Fruit fly (Drosophila melanogaster) whole organism, embryonic: ENCODE data around the gene Hrd3.
A peak's percentile ranks its signal among the peaks of the same experiment; 100 is the strongest.

Experiments
- Ada2b ChIP-seq: fragments of 200-800 bp; sonication (Bioruptor generic); IDR thresholded peaks from 2 replicates; pipeline ENCODE4 v1.3.6; 2022; ENCODE audit warnings: missing biosample characterization, missing genetic modification characterization
- B-H1 ChIP-seq: fragments of 200-800 bp; sonication (Bioruptor generic); IDR thresholded peaks from 3 replicates; pipeline ENCODE4 v1.3.6; 2022; ENCODE audit warnings: missing biosample characterization, missing genetic modification characterization
- CG12219 ChIP-seq: fragments of 200-800 bp; sonication (Bioruptor generic); optimal IDR thresholded peaks from 3 replicates; lab custom pipeline; 2018; ENCODE audit warnings: missing biosample characterization, mild to moderate bottlenecking, missing genetic modification characterization
- CG13296 ChIP-seq: fragments of 200-800 bp; sonication (Bioruptor generic); optimal IDR thresholded peaks from 3 replicates; lab custom pipeline; 2018; ENCODE audit warnings: missing biosample characterization, mild to moderate bottlenecking, missing genetic modification characterization
- CG13894 ChIP-seq: fragments of 200-800 bp; sonication (Bioruptor generic); optimal IDR thresholded peaks from 3 replicates; lab custom pipeline; 2018; ENCODE audit warnings: missing biosample characterization, mild to moderate bottlenecking, missing genetic modification characterization, moderate library complexity
- CG14441 ChIP-seq: fragments of 200-800 bp; sonication (Bioruptor generic); IDR thresholded peaks from 2 replicates; pipeline ENCODE4 v1.3.6; 2022; ENCODE audit warnings: missing biosample characterization, missing genetic modification characterization
- CG15011 ChIP-seq: fragments of 200-800 bp; sonication (Bioruptor generic); optimal IDR thresholded peaks from 3 replicates; lab custom pipeline; 2018; ENCODE audit warnings: missing biosample characterization, mild to moderate bottlenecking, missing genetic modification characterization
- CG15269 ChIP-seq: fragments of 200-800 bp; sonication (Bioruptor generic); optimal IDR thresholded peaks from 2 replicates; lab custom pipeline; 2018; ENCODE audit warnings: missing biosample characterization, mild to moderate bottlenecking, missing genetic modification characterization, moderate library complexity
- CG15479 ChIP-seq: fragments of 200-800 bp; sonication (Bioruptor generic); optimal IDR thresholded peaks from 3 replicates; lab custom pipeline; 2019; ENCODE audit warnings: missing biosample characterization, mild to moderate bottlenecking, missing genetic modification characterization, moderate library complexity
- CG1602 ChIP-seq: fragments of 200-800 bp; sonication (Bioruptor generic); optimal IDR thresholded peaks from 3 replicates; lab custom pipeline; 2016; ENCODE audit warnings: missing biosample characterization, missing genetic modification characterization
- CG2678 ChIP-seq: fragments of 200-800 bp; sonication (Bioruptor generic); optimal IDR thresholded peaks from 3 replicates; lab custom pipeline; 2019; ENCODE audit warnings: missing biosample characterization, mild to moderate bottlenecking, missing genetic modification characterization, moderate library complexity
- CG3163 ChIP-seq: fragments of 200-800 bp; sonication (Bioruptor generic); optimal IDR thresholded peaks from 3 replicates; lab custom pipeline; 2016; ENCODE audit warnings: missing biosample characterization, missing genetic modification characterization
- CG34224 ChIP-seq: fragments of 200-800 bp; sonication (Bioruptor generic); IDR thresholded peaks from 3 replicates; pipeline ENCODE4 v1.3.6; 2022; ENCODE audit warnings: missing biosample characterization, missing genetic modification characterization; ENCODE audit not compliant: partially characterized antibody
- CG3995 ChIP-seq: fragments of 200-800 bp; sonication (Bioruptor generic); optimal IDR thresholded peaks from 3 replicates; lab custom pipeline; 2016; ENCODE audit warnings: missing biosample characterization, missing genetic modification characterization
- CG4617 ChIP-seq: fragments of 200-800 bp; sonication (Bioruptor generic); optimal IDR thresholded peaks from 3 replicates; lab custom pipeline; 2016; ENCODE audit warnings: missing biosample characterization, missing genetic modification characterization, borderline replicate concordance
- CG5953 ChIP-seq: fragments of 200-800 bp; sonication (Bioruptor generic); IDR thresholded peaks from 2 replicates; pipeline ENCODE4 v1.3.6; 2022; ENCODE audit warnings: missing biosample characterization, missing genetic modification characterization
- CG7556 ChIP-seq: fragments of 200-800 bp; sonication (Bioruptor generic); optimal IDR thresholded peaks from 2 replicates; lab custom pipeline; 2017; ENCODE audit warnings: missing biosample characterization, mild to moderate bottlenecking, missing genetic modification characterization
- CG7963 ChIP-seq: fragments of 200-800 bp; sonication (Bioruptor generic); IDR thresholded peaks from 3 replicates; pipeline ENCODE4 v1.3.6; 2022; ENCODE audit warnings: missing biosample characterization, missing genetic modification characterization; ENCODE audit not compliant: partially characterized antibody
- CG7987 ChIP-seq: fragments of 200-800 bp; sonication (Bioruptor generic); optimal IDR thresholded peaks from 2 replicates; lab custom pipeline; 2018; ENCODE audit warnings: missing biosample characterization, mild to moderate bottlenecking, missing genetic modification characterization, moderate library complexity
- CG8944 ChIP-seq: fragments of 200-800 bp; sonication (Bioruptor generic); optimal IDR thresholded peaks from 3 replicates; lab custom pipeline; 2016; ENCODE audit warnings: missing biosample characterization, missing genetic modification characterization
- CG9437 ChIP-seq: fragments of 200-800 bp; sonication (Bioruptor generic); optimal IDR thresholded peaks from 2 replicates; lab custom pipeline; 2018; ENCODE audit warnings: missing biosample characterization, mild to moderate bottlenecking, missing genetic modification characterization
- CG9609 ChIP-seq: fragments of 200-800 bp; sonication (Bioruptor generic); optimal IDR thresholded peaks from 3 replicates; lab custom pipeline; 2016; ENCODE audit warnings: missing biosample characterization, missing genetic modification characterization
- CrebB ChIP-seq: fragments of 200-800 bp; sonication (Bioruptor generic); optimal IDR thresholded peaks from 3 replicates; lab custom pipeline; 2018; ENCODE audit warnings: missing biosample characterization, mild to moderate bottlenecking, missing genetic modification characterization
- Doc2 ChIP-seq: fragments of 200-800 bp; sonication (Bioruptor generic); IDR thresholded peaks from 2 replicates; pipeline ENCODE4 v1.3.6; 2022; ENCODE audit warnings: missing biosample characterization, missing genetic modification characterization
- HLHmδ ChIP-seq: fragments of 200-800 bp; sonication (Bioruptor generic); optimal IDR thresholded peaks from 2 replicates; lab custom pipeline; 2018; ENCODE audit warnings: missing biosample characterization, mild to moderate bottlenecking, missing genetic modification characterization, moderate library complexity
- Jarid2 ChIP-seq: fragments of 200-800 bp; sonication (Bioruptor generic); optimal IDR thresholded peaks from 3 replicates; lab custom pipeline; 2017; ENCODE audit warnings: mild to moderate bottlenecking, missing biosample characterization, missing genetic modification reagents, missing genetic modification characterization
- Lhr ChIP-seq: fragments of 200-800 bp; sonication (Bioruptor generic); optimal IDR thresholded peaks from 3 replicates; lab custom pipeline; 2017; ENCODE audit warnings: mild to moderate bottlenecking, missing biosample characterization, missing genetic modification reagents, missing genetic modification characterization
- Mes4 ChIP-seq: fragments of 200-800 bp; sonication (Bioruptor generic); optimal IDR thresholded peaks from 2 replicates; lab custom pipeline; 2016; ENCODE audit warnings: missing biosample characterization, missing genetic modification characterization
- Nf-YA ChIP-seq: fragments of 200-800 bp; sonication (Bioruptor generic); IDR thresholded peaks from 2 replicates; pipeline ENCODE4 v1.3.6; 2022; ENCODE audit warnings: missing biosample characterization, missing genetic modification characterization
- Spps ChIP-seq: fragments of 200-800 bp; sonication (Bioruptor generic); optimal IDR thresholded peaks from 2 replicates; lab custom pipeline; 2018; ENCODE audit warnings: missing biosample characterization, mild to moderate bottlenecking, missing genetic modification characterization
- Vsx1 ChIP-seq: fragments of 200-800 bp; sonication (Bioruptor generic); optimal IDR thresholded peaks from 2 replicates; lab custom pipeline; 2017; ENCODE audit warnings: missing biosample characterization, mild to moderate bottlenecking, missing genetic modification characterization, missing genetic modification reagents
- Xbp1 ChIP-seq: fragments of 200-800 bp; sonication (Bioruptor generic); optimal IDR thresholded peaks from 3 replicates; lab custom pipeline; 2016; ENCODE audit warnings: missing biosample characterization, mild to moderate bottlenecking, missing genetic modification characterization
- bigmax ChIP-seq: fragments of 200-800 bp; sonication (Bioruptor generic); optimal IDR thresholded peaks from 2 replicates; lab custom pipeline; 2018; ENCODE audit warnings: missing biosample characterization, mild to moderate bottlenecking, missing genetic modification characterization
- dm ChIP-seq: fragments of 200-800 bp; sonication (Bioruptor generic); optimal IDR thresholded peaks from 3 replicates; lab custom pipeline; 2016; ENCODE audit warnings: missing biosample characterization, missing genetic modification characterization
- dpn ChIP-seq, 2 experiments: fragments of 200-800 bp; sonication (Bioruptor generic); optimal IDR thresholded peaks; 3 replicates each; lab custom pipeline; 2016; ENCODE audit warnings: missing biosample characterization in 2 of 2, missing genetic modification characterization in 2 of 2
- ems ChIP-seq: fragments of 200-800 bp; sonication (Bioruptor generic); optimal IDR thresholded peaks from 3 replicates; lab custom pipeline; 2016; ENCODE audit warnings: missing biosample characterization, missing genetic modification characterization
- klu ChIP-seq: fragments of 200-800 bp; sonication (Bioruptor generic); IDR thresholded peaks from 2 replicates; pipeline ENCODE4 v1.3.6; 2022; ENCODE audit warnings: missing biosample characterization, missing genetic modification characterization
- lov ChIP-seq, 2 experiments: fragments of 200-800 bp in 1 of 2; fragments of >200 bp in 1 of 2; sonication (Bioruptor generic) in 1 of 2; IDR thresholded peaks in 1 of 2; optimal IDR thresholded peaks in 1 of 2; 2 replicates in 1 of 2; 3 replicates in 1 of 2; pipeline versions ENCODE4 v1.3.6 to Lab custom; 2017 to 2022; ENCODE audit warnings: missing biosample characterization in 1 of 2, missing genetic modification characterization in 1 of 2
- nom ChIP-seq: fragments of 200-800 bp; sonication (Bioruptor generic); optimal IDR thresholded peaks from 2 replicates; lab custom pipeline; 2017; ENCODE audit warnings: missing biosample characterization, missing genetic modification characterization, mild to moderate bottlenecking, moderate library complexity, missing genetic modification reagents
- pb ChIP-seq: fragments of 200-800 bp; sonication (Bioruptor generic); optimal IDR thresholded peaks from 3 replicates; lab custom pipeline; 2016; ENCODE audit warnings: missing biosample characterization, missing genetic modification characterization
- pfk ChIP-seq: fragments of 200-800 bp; sonication (Bioruptor generic); optimal IDR thresholded peaks from 2 replicates; lab custom pipeline; 2018; ENCODE audit warnings: missing biosample characterization, mild to moderate bottlenecking, missing genetic modification characterization, moderate library complexity
- run ChIP-seq: fragments of 200-800 bp; sonication (Bioruptor generic); optimal IDR thresholded peaks from 3 replicates; lab custom pipeline; 2018; ENCODE audit warnings: missing biosample characterization, mild to moderate bottlenecking, missing genetic modification characterization
- sim ChIP-seq: fragments of 200-800 bp; sonication (Bioruptor generic); IDR thresholded peaks from 2 replicates; pipeline ENCODE4 v1.3.6; 2022; ENCODE audit warnings: missing biosample characterization, missing genetic modification characterization
- slbo ChIP-seq: fragments of 200-800 bp; sonication (Bioruptor generic); IDR thresholded peaks from 2 replicates; pipeline ENCODE4 v1.3.6; 2022; ENCODE audit warnings: missing biosample characterization, missing genetic modification characterization
- tin ChIP-seq: fragments of 200-800 bp; sonication (Bioruptor generic); optimal IDR thresholded peaks from 3 replicates; lab custom pipeline; 2016; ENCODE audit warnings: missing biosample characterization, missing genetic modification characterization
- tup ChIP-seq: fragments of 200-800 bp; sonication (Bioruptor generic); optimal IDR thresholded peaks from 2 replicates; lab custom pipeline; 2016; ENCODE audit warnings: missing biosample characterization, mild to moderate bottlenecking, missing genetic modification characterization, moderate library complexity
- twi ChIP-seq: fragments of 200-800 bp; optimal IDR thresholded peaks from 2 replicates; lab custom pipeline; 2019; ENCODE audit warnings: missing biosample characterization, mild to moderate bottlenecking, missing genetic modification characterization, moderate library complexity
- usp ChIP-seq: fragments of >200 bp; optimal IDR thresholded peaks from 2 replicates; lab custom pipeline; 2017; ENCODE audit warnings: missing biosample characterization, missing genetic modification characterization
- z ChIP-seq: fragments of 200-800 bp; sonication (Bioruptor generic); IDR thresholded peaks from 3 replicates; pipeline ENCODE4 v1.3.6; 2022; ENCODE audit warnings: missing biosample characterization, missing genetic modification characterization

The Hrd3 gene

DNA sequence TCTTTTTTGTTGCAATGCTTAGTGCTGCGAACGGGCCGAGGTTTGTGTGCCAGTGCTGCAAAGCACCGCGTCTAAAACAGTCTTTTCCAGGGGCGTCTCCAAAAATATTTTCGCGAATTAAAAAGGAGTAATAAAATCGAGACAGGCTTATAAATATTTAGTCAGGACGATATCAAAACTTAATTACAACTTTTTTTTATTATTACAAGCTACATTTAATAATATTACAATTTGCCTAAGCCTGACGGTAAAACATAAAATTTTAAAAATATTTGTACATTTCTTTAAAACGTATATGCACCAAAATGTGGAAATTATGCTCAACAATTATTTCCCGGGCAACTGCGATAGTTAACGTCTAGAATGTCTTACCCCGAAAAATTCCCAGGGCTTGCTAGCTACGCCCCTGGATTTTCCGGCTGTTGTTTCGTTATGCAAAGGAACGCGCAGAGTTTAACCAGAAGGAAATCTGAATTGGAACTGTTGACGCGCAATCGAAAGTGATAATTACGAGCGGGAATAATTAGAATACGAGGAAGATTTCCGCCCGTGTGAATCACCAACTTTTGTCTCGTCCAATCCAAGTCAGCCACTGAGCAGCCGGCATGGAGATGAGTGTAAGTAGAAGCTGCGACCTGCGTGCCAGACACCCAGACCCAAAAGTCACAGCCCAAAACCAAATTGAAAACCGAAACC is at the start of gene Hrd3, which contains the start of gene PTPMT1 (continued):
- peak; percentile 96 for TF ChIP-seq klu
- TF ChIP-seq Ada2b (GFP tag; lab: Robert Waterston, UW) = peak; percentile 92
- TF ChIP-seq CG12219 = peak; percentile 94
- peak; percentile 92 for TF ChIP-seq B-H1
- peak; percentile 95 for TF ChIP-seq run
- TF ChIP-seq Mes4 (GFP tag; lab: Kevin White, UChicago) = peak; percentile 96
- peak; percentile 99 for TF ChIP-seq CG2678 (tag; lab: Kevin White, UChicago)
- TF ChIP-seq CG5953 (GFP tag; lab: Robert Waterston, UW) = peak; percentile 82
- TF ChIP-seq CG1602 (GFP tag; lab: Kevin White, UChicago) = peak; percentile 99
- TF ChIP-seq nom (GFP tag; lab: Kevin White, UChicago) = peak; percentile 96
- TF ChIP-seq usp = no peak
- TF ChIP-seq Xbp1 (GFP tag; lab: Kevin White, UChicago) = peak; percentile 99
- peak; percentile 99 for TF ChIP-seq tin (GFP tag; lab: Kevin White, UChicago)
- no peak for TF ChIP-seq HLHmδ
- peak; percentile 98 for TF ChIP-seq slbo (GFP tag; lab: Robert Waterston, UW)
- TF ChIP-seq Vsx1 (GFP tag; lab: Kevin White, UChicago) = peak; percentile 95
- TF ChIP-seq Lhr (GFP tag; lab: Kevin White, UChicago) = peak; percentile 96
- peak; percentile 98 for TF ChIP-seq CG4617 (GFP tag; lab: Kevin White, UChicago)
- peak; percentile 92 for TF ChIP-seq CrebB (tag; lab: Kevin White, UChicago)
- peak; percentile 99 for TF ChIP-seq CG13296
- peak; percentile 99 for TF ChIP-seq CG15269 (tag; lab: Kevin White, UChicago)
- TF ChIP-seq CG15479 (GFP tag; lab: Kevin White, UChicago) = peak; percentile 88
- TF ChIP-seq CG14441 (GFP tag; lab: Robert Waterston, UW) = peak; percentile 96
- TF ChIP-seq CG3995 (GFP tag; lab: Kevin White, UChicago) = peak; percentile 81
- TF ChIP-seq pfk (GFP tag; lab: Kevin White, UChicago) = peak; percentile 64
- no peak for TF ChIP-seq CG7963 (GFP tag; lab: Robert Waterston, UW)
- no peak for TF ChIP-seq lov (optimal IDR thresholded peaks at IDR 0.05; lab: Kevin White, UChicago)
- peak; percentile 87 for TF ChIP-seq lov (GFP tag; IDR thresholded peaks at IDR 0.05; lab: Robert Waterston, UW)
- peak; percentile 95 for TF ChIP-seq tup (GFP tag; lab: Kevin White, UChicago)
- peak; percentile 98 for TF ChIP-seq ems
- peak; percentile 96 for TF ChIP-seq CG8944 (GFP tag; lab: Kevin White, UChicago)
- peak; percentile 97 for TF ChIP-seq pb (GFP tag; lab: Kevin White, UChicago)
- peak; percentile 86 for TF ChIP-seq CG3163 (GFP tag; lab: Kevin White, UChicago)
- peak; percentile 89 for TF ChIP-seq sim (GFP tag; lab: Robert Waterston, UW)
- peak; percentile 96 for TF ChIP-seq CG9609 (GFP tag; lab: Kevin White, UChicago)
- peak; percentile 97 for TF ChIP-seq CG9437
- TF ChIP-seq z (GFP tag; lab: Robert Waterston, UW) = no peak
- no peak for TF ChIP-seq CG34224 (GFP tag; lab: Robert Waterston, UW)
- peak; percentile 90 for TF ChIP-seq Doc2 (GFP tag; lab: Robert Waterston, UW)
- TF ChIP-seq dpn (GFP tag; optimal IDR thresholded peaks at IDR 0.05; lab: Kevin White, UChicago) = peak; percentile 98 to 99
- peak; percentile 94 for TF ChIP-seq CG7987 (GFP tag; lab: Kevin White, UChicago)
- peak; percentile 92 for TF ChIP-seq Jarid2 (GFP tag; lab: Kevin White, UChicago)
- peak; percentile 83 for TF ChIP-seq Nf-YA (GFP tag; lab: Robert Waterston, UW)
- TF ChIP-seq Spps (tag; lab: Kevin White, UChicago) = peak; percentile 96
- peak; percentile 97 for TF ChIP-seq twi
- peak; percentile 48 for TF ChIP-seq bigmax (GFP tag; lab: Kevin White, UChicago)
- TF ChIP-seq CG7556 = peak; percentile 99
- TF ChIP-seq CG13894 = peak; percentile 96
- TF ChIP-seq dm (GFP tag; lab: Kevin White, UChicago) = peak; percentile 92
- peak; percentile 99 for TF ChIP-seq CG15011
